Worm (Caenorhabditis elegans): ENCODE data around the gene JC8.4.

DNA sequence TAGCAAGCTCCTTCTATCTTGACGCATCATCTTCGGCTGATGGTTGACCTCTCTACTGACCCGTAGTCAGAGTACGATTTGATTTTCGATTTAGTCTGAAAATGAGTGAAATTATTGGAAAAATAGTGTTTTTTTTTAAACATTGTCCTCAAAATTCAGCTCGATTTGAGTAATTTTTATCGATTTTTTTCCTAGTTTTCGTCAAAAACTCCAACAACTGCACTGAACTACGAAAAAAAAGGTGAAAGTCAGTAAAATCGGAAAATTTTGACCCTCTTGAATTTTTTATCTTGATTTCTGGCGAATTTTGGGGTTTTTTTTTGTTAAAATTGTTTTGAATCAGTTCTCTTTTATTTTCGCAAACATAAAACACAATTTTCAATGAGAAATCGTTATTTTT is 39.4 kb upstream of the JC8.4 start, which contains the start of gene ced-3:
- TF ChIP-seq ceh-32 (tag; optimal IDR thresholded peaks at IDR 0.05; ENCODE audit: poor library complexity) = no peak
- no peak for TF ChIP-seq lin-15B (tag; optimal IDR thresholded peaks at IDR 0.05)
- no peak for TF ChIP-seq snpc-4 (tag; optimal IDR thresholded peaks at IDR 0.05)
- no peak for TF ChIP-seq aha-1 (tag)
- no peak for TF ChIP-seq mxl-2 (GFP tag; conservative IDR thresholded peaks at IDR 0.05)
- TF ChIP-seq pha-4 (GFP tag; IDR thresholded peaks at IDR 0.05) = no peak
- no peak for TF ChIP-seq pha-4 (tag; optimal IDR thresholded peaks at IDR 0.05)
- no peak for TF ChIP-seq duxl-1 (tag; optimal IDR thresholded peaks at IDR 0.05; ENCODE audit: poor library complexity)
- TF ChIP-seq fkh-10 (GFP tag; optimal IDR thresholded peaks at IDR 0.05) = no peak
- no peak for TF ChIP-seq Y48G9A.11 (GFP tag; IDR thresholded peaks at IDR 0.05)
- no peak for TF ChIP-seq aly-2 (tag; optimal IDR thresholded peaks at IDR 0.05)
- no peak for TF ChIP-seq arid-1 (GFP tag; conservative IDR thresholded peaks at IDR 0.05)

Data from whole organism, L4 larva.